Fruit fly (Drosophila melanogaster) whole organism, embryonic: Measurements from ENCODE around the gene CG1572.

ENCODE experiments used
- Abd-B ChIP-seq: fragments of 200-800 bp; sonication (Bioruptor generic); optimal IDR thresholded peaks from 2 replicates; lab custom pipeline; 2018; ENCODE audit warnings: missing biosample characterization, mild to moderate bottlenecking, missing genetic modification characterization, moderate library complexity
- BEAF-32 ChIP-seq: fragments of 200-800 bp; sonication (Bioruptor generic); optimal IDR thresholded peaks from 3 replicates; lab custom pipeline; 2017; ENCODE audit warnings: missing biosample characterization, missing genetic modification characterization, mild to moderate bottlenecking, moderate library complexity, missing genetic modification reagents
- CG10267 ChIP-seq: fragments of 200-800 bp; sonication (Bioruptor generic); optimal IDR thresholded peaks from 2 replicates; lab custom pipeline; 2018; ENCODE audit warnings: missing biosample characterization, mild to moderate bottlenecking, missing genetic modification characterization, moderate library complexity
- CG10959 ChIP-seq: fragments of 200-800 bp; sonication (Bioruptor generic); IDR thresholded peaks from 2 replicates; pipeline ENCODE4 v1.3.6; 2022; ENCODE audit warnings: missing biosample characterization, missing genetic modification characterization
- CG13424 ChIP-seq: fragments of 200-800 bp; sonication (Bioruptor generic); optimal IDR thresholded peaks from 2 replicates; lab custom pipeline; 2019; ENCODE audit warnings: missing biosample characterization, mild to moderate bottlenecking, missing genetic modification characterization, moderate library complexity
- CG14441 ChIP-seq: fragments of 200-800 bp; sonication (Bioruptor generic); IDR thresholded peaks from 2 replicates; pipeline ENCODE4 v1.3.6; 2022; ENCODE audit warnings: missing biosample characterization, missing genetic modification characterization
- CG17829 ChIP-seq: fragments of 200-800 bp; optimal IDR thresholded peaks from 2 replicates; lab custom pipeline; 2019; ENCODE audit warnings: missing biosample characterization, mild to moderate bottlenecking, missing genetic modification characterization, moderate library complexity
- CG2116 ChIP-seq: fragments of 200-800 bp; sonication (Bioruptor generic); optimal IDR thresholded peaks from 3 replicates; lab custom pipeline; 2018; ENCODE audit warnings: missing biosample characterization, mild to moderate bottlenecking, missing genetic modification characterization
- CG4360 ChIP-seq: fragments of 200-800 bp; sonication (Bioruptor generic); IDR thresholded peaks from 2 replicates; pipeline ENCODE4 v1.3.6; 2022; ENCODE audit warnings: missing biosample characterization, missing genetic modification characterization
- CG4404 ChIP-seq: fragments of 200-800 bp; sonication (Bioruptor generic); IDR thresholded peaks from 2 replicates; pipeline ENCODE4 v1.3.6; 2022; ENCODE audit warnings: missing biosample characterization, missing genetic modification characterization
- CG4820 ChIP-seq: fragments of 200-800 bp; sonication (Bioruptor generic); optimal IDR thresholded peaks from 3 replicates; lab custom pipeline; 2016; ENCODE audit warnings: missing biosample characterization, missing genetic modification characterization
- CG5245 ChIP-seq: fragments of 200-800 bp; sonication (Bioruptor generic); optimal IDR thresholded peaks from 3 replicates; lab custom pipeline; 2016; ENCODE audit warnings: missing biosample characterization, missing genetic modification characterization
- CG6654 ChIP-seq: fragments of 200-800 bp; sonication (Bioruptor generic); optimal IDR thresholded peaks from 2 replicates; lab custom pipeline; 2017; ENCODE audit warnings: missing biosample characterization, mild to moderate bottlenecking, missing genetic modification characterization
- CG9215 ChIP-seq: fragments of 200-800 bp; sonication (Bioruptor generic); IDR thresholded peaks from 2 replicates; pipeline ENCODE4 v1.3.6; 2022; ENCODE audit warnings: missing biosample characterization, missing genetic modification characterization
- CG9817 ChIP-seq: fragments of 200-800 bp; sonication (Bioruptor generic); optimal IDR thresholded peaks from 2 replicates; lab custom pipeline; 2018; ENCODE audit warnings: missing biosample characterization, mild to moderate bottlenecking, missing genetic modification characterization, moderate library complexity
- Chrac-16 ChIP-seq: fragments of 200-800 bp; sonication (Bioruptor generic); optimal IDR thresholded peaks from 3 replicates; lab custom pipeline; 2016; ENCODE audit warnings: missing biosample characterization, missing genetic modification characterization
- Dref ChIP-seq: fragments of 200-800 bp; sonication (Bioruptor generic); IDR thresholded peaks from 2 replicates; pipeline ENCODE4 v1.3.6; 2022; ENCODE audit warnings: missing biosample characterization, missing genetic modification characterization
- Fer1 ChIP-seq: fragments of 200-800 bp; sonication (Bioruptor generic); optimal IDR thresholded peaks from 2 replicates; lab custom pipeline; 2017; ENCODE audit warnings: missing biosample characterization, mild to moderate bottlenecking, missing genetic modification characterization
- Fer2 ChIP-seq: fragments of 200-800 bp; sonication (Bioruptor generic); optimal IDR thresholded peaks from 2 replicates; lab custom pipeline; 2018; ENCODE audit warnings: missing biosample characterization, mild to moderate bottlenecking, missing genetic modification characterization, moderate library complexity
- Fer3 ChIP-seq: fragments of 200-800 bp; sonication (Bioruptor generic); optimal IDR thresholded peaks from 2 replicates; lab custom pipeline; 2018; ENCODE audit warnings: missing biosample characterization, mild to moderate bottlenecking, missing genetic modification characterization, moderate library complexity
- MESR4 ChIP-seq: fragments of 200-800 bp; sonication (Bioruptor generic); optimal IDR thresholded peaks from 2 replicates; lab custom pipeline; 2018; ENCODE audit warnings: missing biosample characterization, mild to moderate bottlenecking, missing genetic modification characterization, moderate library complexity
- Med ChIP-seq: fragments of 200-800 bp; sonication (Bioruptor generic); peaks from one replicate; lab custom pipeline; 2016; ENCODE audit warnings: missing biosample characterization, missing genetic modification characterization, mild to moderate bottlenecking, inconsistent platforms, moderate library complexity
- Nf-YB ChIP-seq: fragments of 200-800 bp; sonication (Bioruptor generic); optimal IDR thresholded peaks from 3 replicates; lab custom pipeline; 2019; ENCODE audit warnings: missing biosample characterization, mild to moderate bottlenecking, missing genetic modification characterization, moderate library complexity
- Nf-YC ChIP-seq: fragments of 200-800 bp; optimal IDR thresholded peaks from 3 replicates; lab custom pipeline; 2019; ENCODE audit warnings: missing biosample characterization, mild to moderate bottlenecking, missing genetic modification characterization, moderate library complexity
- Spps ChIP-seq: fragments of 200-800 bp; sonication (Bioruptor generic); optimal IDR thresholded peaks from 2 replicates; lab custom pipeline; 2018; ENCODE audit warnings: missing biosample characterization, mild to moderate bottlenecking, missing genetic modification characterization
- Ssrp ChIP-seq: fragments of 200-800 bp; sonication (Bioruptor generic); optimal IDR thresholded peaks from 2 replicates; lab custom pipeline; 2018; ENCODE audit warnings: missing biosample characterization, mild to moderate bottlenecking, missing genetic modification characterization, moderate library complexity
- Trl ChIP-seq, 3 experiments: fragments of >200 bp in 2 of 3; fragments of 200-800 bp in 1 of 3; sonication (Bioruptor generic) in 1 of 3; optimal IDR thresholded peaks; 2 replicates in 1 of 3; 3 replicates in 2 of 3; lab custom pipeline; 2016 to 2017; ENCODE audit warnings: missing biosample characterization in 1 of 3, missing genetic modification characterization in 1 of 3
- Xrp1 ChIP-seq: fragments of 200-800 bp; sonication (Bioruptor generic); IDR thresholded peaks from 2 replicates; pipeline ENCODE4 v1.3.6; 2022; ENCODE audit warnings: missing biosample characterization, missing genetic modification characterization
- al ChIP-seq: fragments of 200-800 bp; sonication (Bioruptor generic); IDR thresholded peaks from 2 replicates; pipeline ENCODE4 v1.3.6; 2022; ENCODE audit warnings: missing biosample characterization, missing genetic modification characterization
- bab2 ChIP-seq: fragments of 200-800 bp; sonication (Bioruptor generic); optimal IDR thresholded peaks from 2 replicates; lab custom pipeline; 2016; ENCODE audit warnings: missing biosample characterization, missing genetic modification characterization
- btn ChIP-seq: fragments of 200-800 bp; sonication (Bioruptor generic); optimal IDR thresholded peaks from 2 replicates; lab custom pipeline; 2016; ENCODE audit warnings: missing biosample characterization, missing genetic modification characterization
- cas ChIP-seq: fragments of 200-800 bp; sonication (Bioruptor generic); IDR thresholded peaks from 2 replicates; pipeline ENCODE4 v1.3.6; 2022; ENCODE audit warnings: missing biosample characterization, missing genetic modification characterization
- ci ChIP-seq: fragments of 200-800 bp; sonication (Bioruptor generic); IDR thresholded peaks from 3 replicates; pipeline ENCODE4 v1.3.6; 2022; ENCODE audit warnings: missing biosample characterization, missing genetic modification characterization
- dati ChIP-seq: fragments of 200-800 bp; sonication (Bioruptor generic); IDR thresholded peaks from 2 replicates; pipeline ENCODE4 v1.3.6; 2022; ENCODE audit warnings: missing biosample characterization, missing genetic modification characterization
- dmrt11E ChIP-seq: fragments of 200-800 bp; sonication (Bioruptor generic); optimal IDR thresholded peaks from 3 replicates; lab custom pipeline; 2018; ENCODE audit warnings: missing biosample characterization, mild to moderate bottlenecking, missing genetic modification characterization, moderate library complexity
- ewg ChIP-seq: fragments of 200-800 bp; sonication (Bioruptor generic); optimal IDR thresholded peaks from 3 replicates; lab custom pipeline; 2017; ENCODE audit warnings: mild to moderate bottlenecking, missing biosample characterization, missing genetic modification reagents, missing genetic modification characterization
- jumu ChIP-seq: fragments of 200-800 bp; sonication (Bioruptor generic); optimal IDR thresholded peaks from 3 replicates; lab custom pipeline; 2016; ENCODE audit warnings: missing biosample characterization, missing genetic modification characterization
- kni ChIP-seq: fragments of 200-800 bp; sonication (Bioruptor generic); optimal IDR thresholded peaks from 3 replicates; lab custom pipeline; 2017; ENCODE audit warnings: mild to moderate bottlenecking, missing biosample characterization, missing genetic modification reagents, missing genetic modification characterization
- knrl ChIP-seq: fragments of 200-800 bp; sonication (Bioruptor generic); IDR thresholded peaks from 3 replicates; pipeline ENCODE4 v1.3.6; 2022; ENCODE audit warnings: missing biosample characterization, missing genetic modification characterization; ENCODE audit not compliant: partially characterized antibody
- nerfin-2 ChIP-seq: fragments of 200-800 bp; sonication (Bioruptor generic); IDR thresholded peaks from 2 replicates; pipeline ENCODE4 v1.3.6; 2022; ENCODE audit warnings: missing biosample characterization, missing genetic modification characterization; ENCODE audit not compliant: partially characterized antibody
- otp ChIP-seq: fragments of 200-800 bp; sonication (Bioruptor generic); IDR thresholded peaks from 3 replicates; pipeline ENCODE4, ENCODE4 v1.3.6; 2022; ENCODE audit warnings: missing biosample characterization, missing genetic modification characterization
- phol ChIP-seq: fragments of 200-800 bp; sonication (Bioruptor generic); optimal IDR thresholded peaks from 3 replicates; lab custom pipeline; 2018; ENCODE audit warnings: missing biosample characterization, mild to moderate bottlenecking, missing genetic modification characterization, moderate library complexity
- pita ChIP-seq: fragments of 200-800 bp; sonication (Bioruptor generic); optimal IDR thresholded peaks from 2 replicates; lab custom pipeline; 2017; ENCODE audit warnings: missing biosample characterization, mild to moderate bottlenecking, missing genetic modification characterization
- sc ChIP-seq, 3 experiments: fragments of >200 bp in 2 of 3; fragments of 200-800 bp in 1 of 3; sonication (Bioruptor generic) in 1 of 3; optimal IDR thresholded peaks; 2 replicates in 2 of 3; 3 replicates in 1 of 3; lab custom pipeline; 2017; ENCODE audit warnings: mild to moderate bottlenecking in 1 of 3, missing biosample characterization in 1 of 3, missing genetic modification characterization in 1 of 3, missing genetic modification reagents in 1 of 3
- sd ChIP-seq: fragments of 200-800 bp; sonication (Bioruptor generic); optimal IDR thresholded peaks from 3 replicates; lab custom pipeline; 2018; ENCODE audit warnings: missing biosample characterization, mild to moderate bottlenecking, missing genetic modification characterization, moderate library complexity
- sug ChIP-seq: fragments of 200-800 bp; optimal IDR thresholded peaks from 2 replicates; lab custom pipeline; 2019; ENCODE audit warnings: missing biosample characterization, mild to moderate bottlenecking, missing genetic modification characterization, moderate library complexity
- tin ChIP-seq: fragments of 200-800 bp; sonication (Bioruptor generic); optimal IDR thresholded peaks from 3 replicates; lab custom pipeline; 2016; ENCODE audit warnings: missing biosample characterization, missing genetic modification characterization
- usp ChIP-seq: fragments of >200 bp; optimal IDR thresholded peaks from 2 replicates; lab custom pipeline; 2017; ENCODE audit warnings: missing biosample characterization, missing genetic modification characterization

CG1572 gene

DNA sequence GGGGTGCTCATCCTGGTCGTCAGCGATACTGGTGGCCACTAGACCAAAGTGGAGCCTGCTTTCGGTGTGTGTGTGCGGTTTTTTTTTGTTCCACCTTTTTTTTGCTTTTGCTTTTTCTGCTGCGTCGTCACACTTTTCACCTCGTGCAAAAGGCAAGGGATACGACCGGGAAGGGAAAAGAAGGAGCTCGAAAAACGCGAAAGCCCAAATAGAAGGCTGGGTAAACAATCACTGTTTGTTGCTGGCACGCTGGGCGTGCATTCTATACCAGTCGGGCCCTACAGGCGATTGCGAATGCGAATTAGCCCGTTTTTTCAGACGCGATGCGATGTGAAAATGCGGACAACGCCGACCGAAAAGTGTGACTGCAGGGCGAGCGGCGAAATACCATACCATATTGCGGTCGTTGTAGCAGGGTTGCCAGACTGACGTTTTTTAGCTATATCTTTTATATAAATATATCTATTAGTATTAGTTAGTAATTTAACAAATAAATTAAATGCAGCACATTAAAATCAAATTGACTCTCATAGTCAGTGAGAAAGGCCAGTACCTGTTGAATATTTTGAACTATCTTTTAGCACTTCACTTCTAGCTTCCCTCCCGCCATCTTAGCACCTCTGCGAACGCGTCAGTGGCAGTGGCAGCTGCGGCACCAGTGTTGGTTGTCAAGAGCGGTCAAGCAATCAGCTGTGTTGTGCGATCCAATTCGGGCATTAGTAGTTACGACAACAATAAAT is 11.7 kb upstream of the CG1572 start, which contains the start of the genes Polr2A and CG11699 (continued):
- no peak for TF ChIP-seq CG6654
- TF ChIP-seq Med (GFP tag; lab: Kevin White, UChicago), result peak; percentile 42
- peak; percentile 49 for TF ChIP-seq BEAF-32 (GFP tag; lab: Kevin White, UChicago)
- no peak for TF ChIP-seq CG4360 (GFP tag; lab: Robert Waterston, UW)
- TF ChIP-seq CG10959 (GFP tag; lab: Robert Waterston, UW), result no peak
- TF ChIP-seq pita (GFP tag; lab: Kevin White, UChicago), result no peak
- peak; percentile 3 for TF ChIP-seq CG4820 (GFP tag; lab: Kevin White, UChicago)
- peak; percentile 25 for TF ChIP-seq Abd-B (GFP tag; lab: Kevin White, UChicago)
- TF ChIP-seq Fer1 (GFP tag; lab: Kevin White, UChicago), result peak; percentile 47
- TF ChIP-seq Spps, result no peak
- TF ChIP-seq al (GFP tag; lab: Robert Waterston, UW), result peak; percentile 27; the same call in 1 of the 2 replicates
- peak; percentile 76 for TF ChIP-seq phol (tag; lab: Kevin White, UChicago)
- TF ChIP-seq Ssrp, result peak; percentile 12
- peak; percentile 25; the same call in 1 of the 2 replicates for TF ChIP-seq CG4404
- TF ChIP-seq kni (GFP tag; lab: Kevin White, UChicago), result peak; percentile 40
- TF ChIP-seq nerfin-2 (GFP tag; lab: Robert Waterston, UW), result no peak
- TF ChIP-seq MESR4 (GFP tag; lab: Kevin White, UChicago), result peak; percentile 73
- peak; percentile 54 for TF ChIP-seq CG2116 (GFP tag; lab: Kevin White, UChicago)
- peak; percentile 19 for TF ChIP-seq tin (GFP tag; lab: Kevin White, UChicago)
- TF ChIP-seq ci, result no peak
- TF ChIP-seq CG10267, result peak; percentile 93
- TF ChIP-seq ewg, result peak; percentile 21
- TF ChIP-seq btn, result no peak
- peak; percentile 60 for TF ChIP-seq CG17829 (tag; lab: Kevin White, UChicago)
- no peak for TF ChIP-seq Fer2
- TF ChIP-seq Fer3 (tag; lab: Kevin White, UChicago), result peak; percentile 17
- TF ChIP-seq jumu (GFP tag; lab: Kevin White, UChicago), result peak; percentile 34
- TF ChIP-seq CG5245 (GFP tag; lab: Kevin White, UChicago), result no peak
- TF ChIP-seq dati (GFP tag; lab: Robert Waterston, UW), result no peak
- peak; percentile 36 for TF ChIP-seq Chrac-16 (GFP tag; lab: Kevin White, UChicago)
- TF ChIP-seq dmrt11E (tag; lab: Kevin White, UChicago), result peak; percentile 50
- no peak; the same call in 2 of the 3 replicates for TF ChIP-seq knrl (GFP tag; lab: Robert Waterston, UW)
- peak; percentile 5 for TF ChIP-seq Nf-YB (GFP tag; lab: Kevin White, UChicago)
- TF ChIP-seq CG9215 (GFP tag; lab: Robert Waterston, UW), result peak; percentile 33
- TF ChIP-seq Nf-YC (tag; lab: Kevin White, UChicago), result peak; percentile 75
- TF ChIP-seq CG13424 (tag; lab: Kevin White, UChicago), result peak; percentile 60
- peak; percentile 23; the same call in 1 of the 2 replicates for TF ChIP-seq CG14441 (GFP tag; lab: Robert Waterston, UW)
- no peak for TF ChIP-seq Dref (GFP tag; lab: Robert Waterston, UW)
- TF ChIP-seq cas (GFP tag; lab: Robert Waterston, UW), result no peak
- no peak for TF ChIP-seq sc (optimal IDR thresholded peaks at IDR 0.05; lab: Kevin White, UChicago)
- no peak for TF ChIP-seq sc (GFP tag; optimal IDR thresholded peaks at IDR 0.05; lab: Kevin White, UChicago)
- no peak for TF ChIP-seq sd (tag; lab: Kevin White, UChicago)
- TF ChIP-seq CG9817 (tag; lab: Kevin White, UChicago), result peak; percentile 53
- TF ChIP-seq usp, result no peak
- TF ChIP-seq bab2 (GFP tag; lab: Kevin White, UChicago), result no peak
- no peak for TF ChIP-seq Trl (optimal IDR thresholded peaks at IDR 0.05; lab: Kevin White, UChicago)
- peak; percentile 6 for TF ChIP-seq Trl (GFP tag; optimal IDR thresholded peaks at IDR 0.05; lab: Kevin White, UChicago)
- TF ChIP-seq Xrp1 (GFP tag; lab: Robert Waterston, UW), result 0 out of 2 replicates have a peak, but pooled peaks have one; percentile 26
- TF ChIP-seq otp (GFP tag; lab: Robert Waterston, UW), result no peak
- peak; percentile 75 for TF ChIP-seq sug (tag; lab: Kevin White, UChicago)
